Fruit fly (Drosophila melanogaster): ENCODE measurements around the gene LanA.
A peak's percentile ranks its signal among the peaks of the same experiment; 100 is the strongest.

LanA gene

DNA sequence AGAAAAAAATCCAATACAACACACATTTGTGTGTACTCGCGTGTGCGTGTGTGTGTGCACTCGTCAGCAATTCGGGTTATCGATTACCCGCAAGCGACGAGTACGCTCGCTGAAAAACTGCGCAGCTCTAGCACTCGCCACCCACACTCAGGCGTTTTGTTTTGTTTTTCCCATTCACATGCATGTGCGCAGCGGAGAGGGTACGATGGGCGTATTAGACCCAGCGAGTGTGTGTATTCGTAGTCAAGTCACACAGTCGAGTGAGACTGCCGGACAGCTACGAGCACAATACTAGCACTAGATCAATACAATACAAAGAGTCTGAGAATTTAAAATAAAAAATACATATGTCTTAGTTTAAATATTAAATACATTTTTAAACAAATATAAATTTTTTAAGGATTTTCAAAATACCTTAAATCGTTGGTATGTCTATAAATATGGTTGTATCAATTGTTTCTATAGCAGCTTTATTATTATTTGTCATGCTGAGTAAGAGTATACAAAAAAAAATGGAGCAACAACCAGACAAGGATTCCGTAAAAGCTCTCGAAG, 32.9 kb downstream of the LanA start, which contains the start of the genes D19B and CG43293 (continued):
- TF ChIP-seq prd (optimal IDR thresholded peaks at IDR 0.05) (no peak), prd (GFP tag; IDR thresholded peaks at IDR 0.05) (peak; percentile 94), CG17328 (GFP tag; IDR thresholded peaks at IDR 0.05) (peak; percentile 92), CG11560 (tag; IDR thresholded peaks at IDR 0.05) (peak; percentile 72; the same call in 2 of the 3 replicates), twi (tag; optimal IDR thresholded peaks at IDR 0.05) (peak; percentile 70), sob (GFP tag; IDR thresholded peaks at IDR 0.05) (peak; percentile 87), eve (GFP tag; optimal IDR thresholded peaks at IDR 0.05) (no peak), fd96Cb (tag; optimal IDR thresholded peaks at IDR 0.05) (peak; percentile 83), Aef1 (GFP tag; IDR thresholded peaks at IDR 0.05) (peak; percentile 88), Hey (tag; optimal IDR thresholded peaks at IDR 0.05) (peak; percentile 23), CG12942 (GFP tag; optimal IDR thresholded peaks at IDR 0.05) (peak; percentile 91), vfl (GFP tag; optimal IDR thresholded peaks at IDR 0.05) (peak; percentile 87), usp (GFP tag; optimal IDR thresholded peaks at IDR 0.05) (no peak), CG1529 (GFP tag; optimal IDR thresholded peaks at IDR 0.05) (peak; percentile 72), CG31365 (tag; optimal IDR thresholded peaks at IDR 0.05) (peak; percentile 58), CG1647 (GFP tag; optimal IDR thresholded peaks at IDR 0.05) (peak; percentile 83), CHES-1-like (GFP tag; optimal IDR thresholded peaks at IDR 0.05) (peak; percentile 92), ac (GFP tag; optimal IDR thresholded peaks at IDR 0.05) (peak; percentile 28), CG32532 (GFP tag; IDR thresholded peaks at IDR 0.05) (peak; percentile 97), pnt (GFP tag; optimal IDR thresholded peaks at IDR 0.05) (peak; percentile 83), CG18262 (tag; optimal IDR thresholded peaks at IDR 0.05) (peak; percentile 85), nmo (GFP tag; optimal IDR thresholded peaks at IDR 0.05) (peak; percentile 78), Atf6 (GFP tag; IDR thresholded peaks at IDR 0.05) (peak; percentile 91), lmd (GFP tag; IDR thresholded peaks at IDR 0.05) (peak; percentile 93), Sox102F (GFP tag; optimal IDR thresholded peaks at IDR 0.05) (peak; percentile 89), cato (GFP tag; optimal IDR thresholded peaks at IDR 0.05; ENCODE audit: borderline replicate concordance) (peak; percentile 80), disco-r (GFP tag; optimal IDR thresholded peaks at IDR 0.05) (peak; percentile 57), CG6175 (GFP tag; IDR thresholded peaks at IDR 0.05) (peak; percentile 86; the same call in 2 of the 3 replicates), CG8281 (tag; optimal IDR thresholded peaks at IDR 0.05) (peak; percentile 61), HLH54F (GFP tag; optimal IDR thresholded peaks at IDR 0.05) (peak; percentile 91), ham (GFP tag; IDR thresholded peaks at IDR 0.05) (peak; percentile 72; the same call in 1 of the 2 replicates), crol (GFP tag; IDR thresholded peaks at IDR 0.05) (peak; percentile 34; the same call in 1 of the 2 replicates), da (GFP tag; optimal IDR thresholded peaks at IDR 0.05) (peak; percentile 50), caup (GFP tag; optimal IDR thresholded peaks at IDR 0.05; ENCODE audit: severe bottlenecking) (peak; percentile 88), HmgZ (tag; optimal IDR thresholded peaks at IDR 0.05) (peak; percentile 92), HLH3B (GFP tag; IDR thresholded peaks at IDR 0.05) (peak; percentile 91), Hmx (GFP tag; optimal IDR thresholded peaks at IDR 0.05) (peak; percentile 48), wdn (GFP tag; IDR thresholded peaks at IDR 0.05) (peak; percentile 87), p53 (GFP tag; optimal IDR thresholded peaks at IDR 0.05) (peak; percentile 81), Rx (GFP tag; IDR thresholded peaks at IDR 0.05) (peak; percentile 84), pan (optimal IDR thresholded peaks at IDR 0.05) (peak in 1 of 2 experiments; percentile 36), pan (GFP tag; optimal IDR thresholded peaks at IDR 0.05 in 1 of 2, IDR thresholded peaks at IDR 0.05 in 1 of 2) (peak in 1 of 2 experiments; percentile 92), CG13287 (GFP tag; IDR thresholded peaks at IDR 0.05; ENCODE audit: partially characterized antibody) (peak; percentile 79), CG10209 (GFP tag; optimal IDR thresholded peaks at IDR 0.05) (peak; percentile 91), CG12391 (tag; optimal IDR thresholded peaks at IDR 0.05) (peak; percentile 92), ATbp (GFP tag; optimal IDR thresholded peaks at IDR 0.05) (peak; percentile 76), nom (GFP tag; optimal IDR thresholded peaks at IDR 0.05) (peak; percentile 80), CG10565 (GFP tag; optimal IDR thresholded peaks at IDR 0.05) (no peak), NfI (GFP tag; optimal IDR thresholded peaks at IDR 0.05) (peak; percentile 91), CG11085 (GFP tag; IDR thresholded peaks at IDR 0.05) (peak; percentile 88), Lhr (GFP tag; optimal IDR thresholded peaks at IDR 0.05) (peak; percentile 63)
